Worm (Caenorhabditis elegans) whole organism, mixed stage, embryonic: Measurements from ENCODE around the gene del-1.

ENCODE experiments used
- bed-3 ChIP-seq: fragments of 200-800 bp; sonication (Bioruptor generic); optimal IDR thresholded peaks from 3 replicates; lab custom pipeline; 2018; ENCODE audit warnings: mild to moderate bottlenecking, missing genetic modification characterization, moderate library complexity, missing compliant biosample characterization
- blmp-1 ChIP-seq: fragments of 150-350 bp; optimal IDR thresholded peaks from 2 replicates; lab custom pipeline; 2014; ENCODE audit warnings: missing biosample characterization, missing genetic modification characterization
- ceh-39 ChIP-seq: fragments of 150-350 bp; optimal IDR thresholded peaks from 2 replicates; lab custom pipeline; 2014; ENCODE audit warnings: missing biosample characterization, missing genetic modification characterization
- ceh-43 ChIP-seq: fragments of 200-800 bp; sonication (Bioruptor generic); optimal IDR thresholded peaks from 2 replicates; lab custom pipeline; 2018; ENCODE audit warnings: mild to moderate bottlenecking, missing genetic modification characterization, moderate library complexity, missing compliant biosample characterization
- ceh-83 ChIP-seq: fragments of 200-800 bp; sonication (Bioruptor generic); optimal IDR thresholded peaks from 2 replicates; lab custom pipeline; 2018; ENCODE audit warnings: mild to moderate bottlenecking, missing genetic modification characterization, missing compliant biosample characterization
- ces-1 ChIP-seq: fragments of 150-350 bp; optimal IDR thresholded peaks from 2 replicates; lab custom pipeline; 2014; ENCODE audit warnings: missing biosample characterization, missing genetic modification reagents, missing genetic modification characterization
- cnd-1 ChIP-seq: fragments of 200-800 bp; sonication (Bioruptor generic); optimal IDR thresholded peaks from 2 replicates; lab custom pipeline; 2018; ENCODE audit warnings: mild to moderate bottlenecking, missing genetic modification characterization, missing compliant biosample characterization
- elt-1 ChIP-seq: sonication (generic microtip); optimal IDR thresholded peaks from 2 replicates; lab custom pipeline; 2017; ENCODE audit warnings: missing genetic modification characterization, mild to moderate bottlenecking, missing compliant biosample characterization, antibody characterized with exemption, moderate library complexity, borderline replicate concordance; ENCODE audit not compliant: insufficient read depth
- elt-3 ChIP-seq: fragments of 150-350 bp; optimal IDR thresholded peaks from 2 replicates; lab custom pipeline; 2014; ENCODE audit warnings: missing biosample characterization, missing genetic modification characterization
- flh-1 ChIP-seq: fragments of 200-800 bp; sonication (Bioruptor generic); optimal IDR thresholded peaks from 2 replicates; lab custom pipeline; 2018; ENCODE audit warnings: mild to moderate bottlenecking, missing genetic modification characterization, moderate library complexity, missing compliant biosample characterization
- ham-2 ChIP-seq: fragments of 200-800 bp; sonication (Bioruptor generic); optimal IDR thresholded peaks from 2 replicates; lab custom pipeline; 2018; ENCODE audit warnings: mild to moderate bottlenecking, missing genetic modification characterization, missing compliant biosample characterization
- hlh-1 ChIP-seq: fragments of 150-350 bp; optimal IDR thresholded peaks from 2 replicates; lab custom pipeline; 2014; ENCODE audit warnings: missing biosample characterization, missing genetic modification reagents, missing genetic modification characterization
- lin-13 ChIP-seq: fragments of 150-350 bp; optimal IDR thresholded peaks from 2 replicates; lab custom pipeline; 2014; ENCODE audit warnings: missing biosample characterization, missing genetic modification characterization
- lsy-2 ChIP-seq: fragments of 150-350 bp; optimal IDR thresholded peaks from 2 replicates; lab custom pipeline; 2014; ENCODE audit warnings: missing biosample characterization, missing genetic modification characterization
- mab-5 ChIP-seq: fragments of 150-350 bp; optimal IDR thresholded peaks from 2 replicates; lab custom pipeline; 2014; ENCODE audit warnings: missing biosample characterization, missing genetic modification characterization
- mep-1 ChIP-seq: fragments of 150-350 bp; optimal IDR thresholded peaks from 2 replicates; lab custom pipeline; 2017; ENCODE audit warnings: missing biosample characterization, missing genetic modification reagents, missing genetic modification characterization, inconsistent platforms
- nhr-12 ChIP-seq: fragments of 150-350 bp; optimal IDR thresholded peaks from 2 replicates; lab custom pipeline; 2014; ENCODE audit warnings: missing biosample characterization, missing genetic modification characterization
- nhr-2 ChIP-seq: fragments of 150-350 bp; optimal IDR thresholded peaks from 2 replicates; lab custom pipeline; 2014; ENCODE audit warnings: missing biosample characterization, missing genetic modification characterization
- nhr-237 ChIP-seq: fragments of 150-350 bp; optimal IDR thresholded peaks from 2 replicates; lab custom pipeline; 2014; ENCODE audit warnings: missing biosample characterization, missing genetic modification characterization
- nhr-28 ChIP-seq: fragments of 150-350 bp; optimal IDR thresholded peaks from 2 replicates; lab custom pipeline; 2014; ENCODE audit warnings: missing biosample characterization, missing genetic modification characterization
- nhr-76 ChIP-seq: sonication (generic microtip); optimal IDR thresholded peaks from 2 replicates; lab custom pipeline; 2017; ENCODE audit warnings: missing biosample characterization, missing genetic modification characterization
- pha-4 ChIP-seq: fragments of 150-350 bp; optimal IDR thresholded peaks from 2 replicates; lab custom pipeline; 2018; ENCODE audit warnings: missing biosample characterization, missing genetic modification reagents, missing genetic modification characterization
- sem-2 ChIP-seq: fragments of 200-800 bp; sonication (Bioruptor generic); optimal IDR thresholded peaks from 2 replicates; lab custom pipeline; 2018; ENCODE audit warnings: mild to moderate bottlenecking, missing genetic modification characterization, missing compliant biosample characterization
- snpc-4 ChIP-seq: fragments of 150-350 bp; optimal IDR thresholded peaks from 2 replicates; lab custom pipeline; 2014; ENCODE audit warnings: missing biosample characterization, missing genetic modification characterization
- tbx-8 ChIP-seq: fragments of 200-800 bp; sonication (Bioruptor generic); optimal IDR thresholded peaks from 2 replicates; lab custom pipeline; 2018; ENCODE audit warnings: mild to moderate bottlenecking, missing genetic modification characterization, moderate library complexity, missing compliant biosample characterization
- unc-120 ChIP-seq: sonication (generic microtip); optimal IDR thresholded peaks from 2 replicates; lab custom pipeline; 2017; ENCODE audit warnings: missing genetic modification characterization, missing compliant biosample characterization; ENCODE audit not compliant: poor library complexity, severe bottlenecking
- unc-39 ChIP-seq: fragments of 150-350 bp; optimal IDR thresholded peaks from 2 replicates; lab custom pipeline; 2014; ENCODE audit warnings: missing biosample characterization, missing genetic modification characterization
- unc-62 ChIP-seq: fragments of 150-350 bp; optimal IDR thresholded peaks from 2 replicates; lab custom pipeline; 2014; ENCODE audit warnings: missing biosample characterization, missing genetic modification reagents, missing genetic modification characterization
- zip-8 ChIP-seq: fragments of 150-350 bp; optimal IDR thresholded peaks from 2 replicates; lab custom pipeline; 2014; ENCODE audit warnings: missing biosample characterization, missing genetic modification characterization
- ztf-11 ChIP-seq: fragments of 150-350 bp; optimal IDR thresholded peaks from 2 replicates; lab custom pipeline; 2014; ENCODE audit warnings: missing biosample characterization, missing genetic modification characterization

del-1 gene

DNA sequence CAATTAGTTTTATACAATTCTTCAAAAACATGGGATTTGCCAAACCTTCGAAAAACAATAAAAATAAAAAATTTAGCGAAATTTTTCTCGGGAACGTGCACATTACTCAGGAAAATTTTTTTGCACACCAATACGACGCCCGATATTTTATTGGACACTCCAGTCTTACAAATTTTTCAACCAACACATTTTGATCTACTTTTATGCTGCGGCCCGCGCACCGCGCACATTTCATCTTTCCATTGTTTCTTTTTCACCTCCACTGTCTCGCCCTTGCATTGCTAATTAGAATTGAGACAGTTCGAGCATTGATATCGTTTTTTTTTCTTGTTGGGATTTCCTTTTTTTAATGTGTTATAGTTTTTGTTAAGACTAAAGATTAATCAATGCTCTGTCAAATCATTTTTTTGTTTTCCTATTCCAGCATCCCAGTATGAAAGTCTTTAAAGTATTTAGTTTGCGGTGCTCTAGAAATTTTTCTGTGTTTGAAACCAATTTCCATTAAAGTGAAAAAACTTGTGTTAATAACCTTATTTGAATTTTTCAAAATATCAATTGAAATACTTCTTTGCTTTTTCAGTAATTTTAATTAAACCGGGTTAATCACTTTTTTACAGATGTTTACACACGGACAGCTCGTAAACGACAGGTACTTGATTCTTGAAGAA, 20.3 kb upstream of the del-1 start, which contains the start of gene K04C1.5:
TSS of gene K04C1.5 (plus strand) at position 618 of the 668 bp plus-strand sequence.
- TF ChIP-seq lsy-2 (tag; lab: Kevin White, UChicago) (no peak), ceh-39 (tag; lab: Kevin White, UChicago) (no peak), sem-2 (GFP tag; lab: Kevin White, UChicago) (no peak), unc-120 (tag; lab: Kevin White, UChicago) (no peak), mep-1 (tag; lab: Kevin White, UChicago) (no peak), nhr-2 (tag; lab: Kevin White, UChicago) (no peak), blmp-1 (tag; lab: Kevin White, UChicago) (no peak), unc-62 (no peak), ceh-83 (no peak), nhr-12 (tag; lab: Kevin White, UChicago) (no peak), hlh-1 (no peak), ces-1 (GFP tag; lab: Kevin White, UChicago) (no peak), unc-39 (tag; lab: Kevin White, UChicago) (no peak), mab-5 (tag; lab: Kevin White, UChicago) (no peak), pha-4 (tag; lab: Kevin White, UChicago) (no peak), ceh-43 (GFP tag; lab: Kevin White, UChicago) (no peak)

DNA sequence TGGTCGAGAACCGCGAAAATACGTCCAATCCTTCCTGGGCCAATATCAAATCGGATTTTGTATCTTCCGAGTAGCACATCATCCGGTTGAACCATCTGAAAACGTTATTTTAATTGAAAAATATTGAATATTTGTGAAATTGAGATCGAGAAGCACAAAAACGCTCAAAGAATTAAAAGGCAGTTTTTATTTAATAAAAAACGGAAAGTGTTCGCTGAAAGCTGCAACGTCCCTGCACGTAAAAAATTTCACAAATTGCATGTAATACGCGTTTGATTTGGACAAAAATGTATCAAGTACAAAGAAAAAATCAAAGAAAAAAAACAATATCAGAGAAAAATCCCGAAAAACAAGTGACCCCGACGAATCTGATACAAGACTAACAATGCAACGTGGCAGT, 15.8 kb upstream of the del-1 start, which contains the start of gene E02H4.6:
TSS of gene E02H4.6 (minus strand) at position 101 of the 400 bp plus-strand sequence.
- TF ChIP-seq nhr-28 (tag; lab: Kevin White, UChicago) = no peak
- no peak for TF ChIP-seq blmp-1 (tag; lab: Kevin White, UChicago)
- no peak for TF ChIP-seq ceh-83
- TF ChIP-seq ham-2 (GFP tag; lab: Kevin White, UChicago) = no peak
- no peak for TF ChIP-seq mab-5 (tag; lab: Kevin White, UChicago)
- no peak for TF ChIP-seq ces-1 (GFP tag; lab: Kevin White, UChicago)
- no peak for TF ChIP-seq lsy-2 (tag; lab: Kevin White, UChicago)
- TF ChIP-seq zip-8 (tag; lab: Kevin White, UChicago) = no peak
- no peak for TF ChIP-seq nhr-76
- TF ChIP-seq ceh-39 (tag; lab: Kevin White, UChicago) = no peak
- no peak for TF ChIP-seq bed-3 (GFP tag; lab: Kevin White, UChicago)
- no peak for TF ChIP-seq pha-4 (tag; lab: Kevin White, UChicago)
- TF ChIP-seq ztf-11 (tag; lab: Kevin White, UChicago) = no peak
- no peak for TF ChIP-seq nhr-2 (tag; lab: Kevin White, UChicago)
- TF ChIP-seq nhr-12 (tag; lab: Kevin White, UChicago) = no peak
- TF ChIP-seq unc-120 (tag; lab: Kevin White, UChicago) = no peak
- TF ChIP-seq elt-1 (tag; lab: Kevin White, UChicago) = no peak
- TF ChIP-seq hlh-1 = no peak

DNA sequence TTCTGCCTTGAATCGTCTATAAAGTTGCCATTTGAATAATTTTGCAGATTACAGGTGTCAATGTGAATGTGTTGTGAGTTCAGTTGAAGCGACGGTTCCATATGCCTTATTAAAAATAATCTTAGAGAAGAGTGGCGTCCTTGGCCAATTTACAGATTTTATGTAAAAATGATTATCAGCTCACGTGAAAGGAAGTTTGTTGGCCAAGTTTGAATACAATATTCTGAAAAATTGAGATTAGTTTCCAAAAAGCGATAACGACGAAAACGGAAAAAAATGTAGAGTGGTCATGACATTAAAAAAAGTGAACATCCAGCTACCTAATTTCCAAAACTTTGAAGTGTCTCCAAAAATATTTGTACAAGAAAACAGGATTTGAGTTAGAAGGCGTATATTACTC, 12.8 kb upstream of the del-1 start, which contains the start of gene E02H4.5:
TSS of gene E02H4.5 (minus strand) at position 101 of the 400 bp plus-strand sequence.
- TF ChIP-seq tbx-8 (GFP tag; lab: Kevin White, UChicago) (no peak), ceh-43 (GFP tag; lab: Kevin White, UChicago) (no peak), unc-62 (no peak), pha-4 (tag; lab: Kevin White, UChicago) (no peak)
- TF ChIP-seq, all 35 proteins: peak for 0

DNA sequence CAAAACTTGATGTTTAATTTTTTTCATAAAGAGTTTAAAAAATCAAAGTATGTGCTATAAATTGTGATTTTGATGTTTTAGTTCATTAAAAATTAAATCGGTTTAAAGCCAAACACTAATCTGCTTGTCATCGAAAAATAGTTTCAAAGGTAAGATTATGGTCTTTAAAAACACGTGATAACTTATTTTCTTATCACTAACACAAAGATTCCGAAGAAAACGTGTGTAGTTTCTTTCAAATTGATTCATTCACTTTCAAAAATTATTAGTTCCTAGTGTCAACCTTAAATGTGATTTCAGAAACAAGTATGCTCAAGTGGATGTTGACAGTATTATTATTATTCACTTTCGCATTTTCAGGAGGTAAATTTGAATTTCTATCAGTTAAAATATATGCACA, 11.9 kb upstream of the del-1 start, which contains the start of gene E02H4.7:
TSS of gene E02H4.7 (plus strand) at position 301 of the 400 bp plus-strand sequence.
- no peak for TF ChIP-seq nhr-2 (tag; lab: Kevin White, UChicago)
- no peak for TF ChIP-seq pha-4 (tag; lab: Kevin White, UChicago)
- no peak for TF ChIP-seq nhr-237

DNA sequence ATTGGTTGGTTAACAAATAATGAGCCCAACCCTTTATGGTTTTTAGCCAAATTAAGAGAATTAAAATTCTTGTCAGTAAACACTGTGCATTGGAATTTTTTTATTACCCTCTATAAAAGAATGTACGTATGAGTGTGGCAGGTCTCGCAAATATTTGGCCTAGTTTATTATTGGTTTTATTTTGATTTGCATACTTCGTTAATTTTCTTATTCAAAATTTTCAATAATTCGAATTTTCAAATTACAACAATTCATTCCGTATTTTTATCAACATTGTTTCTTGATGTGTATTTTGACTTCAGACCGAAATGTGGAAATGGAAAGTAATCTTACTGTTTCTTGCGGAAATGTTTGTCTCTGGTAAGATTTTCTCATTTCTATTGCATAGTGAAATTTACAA, 10.2 kb upstream of the del-1 start, which contains the start of gene E02H4.4:
TSS of gene E02H4.4 (plus strand) at position 301 of the 400 bp plus-strand sequence.
- no peak for TF ChIP-seq ceh-43 (GFP tag; lab: Kevin White, UChicago)
- TF ChIP-seq nhr-76 = no peak
- no peak for TF ChIP-seq ham-2 (GFP tag; lab: Kevin White, UChicago)
- no peak for TF ChIP-seq blmp-1 (tag; lab: Kevin White, UChicago)
- TF ChIP-seq unc-62 = no peak
- TF ChIP-seq flh-1 (GFP tag; lab: Kevin White, UChicago) = no peak
- TF ChIP-seq ceh-39 (tag; lab: Kevin White, UChicago) = no peak
- TF ChIP-seq nhr-12 (tag; lab: Kevin White, UChicago) = no peak
- TF ChIP-seq mab-5 (tag; lab: Kevin White, UChicago) = no peak
- TF ChIP-seq snpc-4 (tag; lab: Kevin White, UChicago) = no peak
- no peak for TF ChIP-seq bed-3 (GFP tag; lab: Kevin White, UChicago)
- no peak for TF ChIP-seq lin-13
- TF ChIP-seq ces-1 (GFP tag; lab: Kevin White, UChicago) = no peak
- TF ChIP-seq unc-39 (tag; lab: Kevin White, UChicago) = no peak
- TF ChIP-seq zip-8 (tag; lab: Kevin White, UChicago) = no peak
- TF ChIP-seq cnd-1 (tag; lab: Kevin White, UChicago) = no peak
- no peak for TF ChIP-seq elt-3 (tag; lab: Kevin White, UChicago)
- TF ChIP-seq mep-1 (tag; lab: Kevin White, UChicago) = no peak
- no peak for TF ChIP-seq nhr-28 (tag; lab: Kevin White, UChicago)
- no peak for TF ChIP-seq elt-1 (tag; lab: Kevin White, UChicago)
